Fruit fly (Drosophila melanogaster) whole organism, embryonic: ENCODE results near the gene mAcon1.
A peak's percentile ranks its signal among the peaks of the same experiment; 100 is the strongest.

ENCODE experiments used
- Awh ChIP-seq: fragments of 200-800 bp; sonication (Bioruptor generic); IDR thresholded peaks from 2 replicates; pipeline ENCODE4, ENCODE4 v1.3.6; 2022; ENCODE audit warnings: missing biosample characterization, missing genetic modification characterization
- CG10147 ChIP-seq: fragments of 200-800 bp; sonication (Bioruptor generic); optimal IDR thresholded peaks from 2 replicates; lab custom pipeline; 2019; ENCODE audit warnings: missing biosample characterization, mild to moderate bottlenecking, missing genetic modification characterization, moderate library complexity
- CG10274 ChIP-seq: fragments of 200-800 bp; sonication (Bioruptor generic); optimal IDR thresholded peaks from 3 replicates; lab custom pipeline; 2017; ENCODE audit warnings: missing biosample characterization, mild to moderate bottlenecking, missing genetic modification characterization
- CG11093 ChIP-seq: fragments of 200-800 bp; sonication (Bioruptor generic); IDR thresholded peaks from 3 replicates; pipeline ENCODE4 v1.3.6; 2022; ENCODE audit warnings: missing biosample characterization, missing genetic modification characterization
- CG11560 ChIP-seq: fragments of 200-800 bp; sonication (Bioruptor generic); IDR thresholded peaks from 3 replicates; pipeline ENCODE4 v1.3.6; 2022; ENCODE audit warnings: missing biosample characterization, missing genetic modification characterization
- CG11695 ChIP-seq: fragments of 200-800 bp; sonication (Bioruptor generic); IDR thresholded peaks from 3 replicates; pipeline ENCODE4 v1.3.6; 2022; ENCODE audit warnings: missing biosample characterization, missing genetic modification characterization
- CG12155 ChIP-seq: fragments of 200-800 bp; sonication (Bioruptor generic); optimal IDR thresholded peaks from 3 replicates; lab custom pipeline; 2016; ENCODE audit warnings: missing biosample characterization, missing genetic modification characterization
- CG12391 ChIP-seq: fragments of 200-800 bp; sonication (Bioruptor generic); optimal IDR thresholded peaks from 3 replicates; lab custom pipeline; 2018; ENCODE audit warnings: missing biosample characterization, mild to moderate bottlenecking, missing genetic modification characterization, moderate library complexity
- CG12659 ChIP-seq: fragments of 200-800 bp; sonication (Bioruptor generic); optimal IDR thresholded peaks from 3 replicates; lab custom pipeline; 2017; ENCODE audit warnings: mild to moderate bottlenecking, missing biosample characterization, missing genetic modification reagents, missing genetic modification characterization
- CG13775 ChIP-seq: fragments of 200-800 bp; sonication (Bioruptor generic); optimal IDR thresholded peaks from 3 replicates; lab custom pipeline; 2017; ENCODE audit warnings: missing biosample characterization, mild to moderate bottlenecking, missing genetic modification characterization
- CG17385 ChIP-seq: fragments of 200-800 bp; sonication (Bioruptor generic); optimal IDR thresholded peaks from 3 replicates; lab custom pipeline; 2018; ENCODE audit warnings: missing biosample characterization, mild to moderate bottlenecking, missing genetic modification characterization
- CG18262 ChIP-seq: fragments of 200-800 bp; optimal IDR thresholded peaks from 3 replicates; lab custom pipeline; 2019; ENCODE audit warnings: missing biosample characterization, mild to moderate bottlenecking, missing genetic modification characterization, moderate library complexity
- CG18476 ChIP-seq: fragments of 200-800 bp; sonication (Bioruptor generic); optimal IDR thresholded peaks from 2 replicates; lab custom pipeline; 2016; ENCODE audit warnings: missing biosample characterization, mild to moderate bottlenecking, missing genetic modification characterization
- CG2199 ChIP-seq: fragments of 200-800 bp; sonication (Bioruptor generic); IDR thresholded peaks from 3 replicates; pipeline ENCODE4 v1.3.6; 2022; ENCODE audit warnings: missing biosample characterization, missing genetic modification characterization
- CG2712 ChIP-seq: fragments of 200-800 bp; optimal IDR thresholded peaks from 3 replicates; lab custom pipeline; 2019; ENCODE audit warnings: missing biosample characterization, mild to moderate bottlenecking, missing genetic modification characterization, moderate library complexity
- CG3163 ChIP-seq: fragments of 200-800 bp; sonication (Bioruptor generic); optimal IDR thresholded peaks from 3 replicates; lab custom pipeline; 2016; ENCODE audit warnings: missing biosample characterization, missing genetic modification characterization
- CG4730 ChIP-seq: fragments of 200-800 bp; sonication (Bioruptor generic); IDR thresholded peaks from 2 replicates; pipeline ENCODE4 v1.3.6; 2022; ENCODE audit warnings: missing biosample characterization, missing genetic modification characterization
- CG6791 ChIP-seq: fragments of 200-800 bp; sonication (Bioruptor generic); IDR thresholded peaks from 3 replicates; pipeline ENCODE4 v1.3.6; 2022; ENCODE audit warnings: missing biosample characterization, missing genetic modification characterization; ENCODE audit not compliant: partially characterized antibody
- CG6854 ChIP-seq: fragments of 200-800 bp; sonication (Bioruptor generic); optimal IDR thresholded peaks from 3 replicates; lab custom pipeline; 2017; ENCODE audit warnings: missing biosample characterization, mild to moderate bottlenecking, missing genetic modification characterization
- CG7963 ChIP-seq: fragments of 200-800 bp; sonication (Bioruptor generic); IDR thresholded peaks from 3 replicates; pipeline ENCODE4 v1.3.6; 2022; ENCODE audit warnings: missing biosample characterization, missing genetic modification characterization; ENCODE audit not compliant: partially characterized antibody
- CG9215 ChIP-seq: fragments of 200-800 bp; sonication (Bioruptor generic); IDR thresholded peaks from 2 replicates; pipeline ENCODE4 v1.3.6; 2022; ENCODE audit warnings: missing biosample characterization, missing genetic modification characterization
- CG9437 ChIP-seq: fragments of 200-800 bp; sonication (Bioruptor generic); optimal IDR thresholded peaks from 2 replicates; lab custom pipeline; 2018; ENCODE audit warnings: missing biosample characterization, mild to moderate bottlenecking, missing genetic modification characterization
- CTCF ChIP-seq: fragments of 200-800 bp; sonication (Bioruptor generic); optimal IDR thresholded peaks from 2 replicates; lab custom pipeline; 2017; ENCODE audit warnings: missing biosample characterization, mild to moderate bottlenecking, missing genetic modification characterization, moderate library complexity
- CkIIα-i1 ChIP-seq: fragments of 200-800 bp; sonication (Bioruptor generic); IDR thresholded peaks from 2 replicates; pipeline ENCODE4 v1.3.6; 2022; ENCODE audit warnings: missing biosample characterization, missing genetic modification characterization
- Hr3 ChIP-seq: fragments of 200-800 bp; sonication (Bioruptor generic); optimal IDR thresholded peaks from 3 replicates; lab custom pipeline; 2016; ENCODE audit warnings: missing biosample characterization, missing genetic modification characterization
- Hr78 ChIP-seq, 2 experiments: fragments of 200-800 bp in 1 of 2; fragments of >200 bp in 1 of 2; sonication (Bioruptor generic) in 1 of 2; optimal IDR thresholded peaks; 2 replicates each; lab custom pipeline; 2017 to 2019; ENCODE audit warnings: missing biosample characterization in 2 of 2, missing genetic modification characterization in 2 of 2, mild to moderate bottlenecking in 1 of 2, moderate library complexity in 1 of 2
- MTF-1 ChIP-seq: fragments of 200-800 bp; sonication (Bioruptor generic); optimal IDR thresholded peaks from 2 replicates; lab custom pipeline; 2018; ENCODE audit warnings: missing biosample characterization, mild to moderate bottlenecking, missing genetic modification characterization, borderline replicate concordance
- Nf-YA ChIP-seq: fragments of 200-800 bp; sonication (Bioruptor generic); IDR thresholded peaks from 2 replicates; pipeline ENCODE4 v1.3.6; 2022; ENCODE audit warnings: missing biosample characterization, missing genetic modification characterization
- NfI ChIP-seq: fragments of 200-800 bp; sonication (Bioruptor generic); optimal IDR thresholded peaks from 3 replicates; lab custom pipeline; 2018; ENCODE audit warnings: missing biosample characterization, mild to moderate bottlenecking, missing genetic modification characterization, moderate library complexity
- Oaz ChIP-seq: fragments of 200-800 bp; sonication (Bioruptor generic); IDR thresholded peaks from 2 replicates; pipeline ENCODE4 v1.3.6; 2022; ENCODE audit warnings: missing biosample characterization, missing genetic modification characterization
- Optix ChIP-seq: fragments of 200-800 bp; sonication (Bioruptor generic); IDR thresholded peaks from 3 replicates; pipeline ENCODE4 v1.3.6; 2022; ENCODE audit warnings: missing biosample characterization, missing genetic modification characterization
- Poxn ChIP-seq: fragments of 200-800 bp; sonication (Bioruptor generic); IDR thresholded peaks from 2 replicates; pipeline ENCODE4 v1.3.6; 2022; ENCODE audit warnings: missing biosample characterization, missing genetic modification characterization
- Sry-δ ChIP-seq: fragments of 200-800 bp; sonication (Bioruptor generic); optimal IDR thresholded peaks from 2 replicates; lab custom pipeline; 2016; ENCODE audit warnings: missing biosample characterization, missing genetic modification characterization
- ab ChIP-seq: fragments of 200-800 bp; sonication (Bioruptor generic); optimal IDR thresholded peaks from 2 replicates; lab custom pipeline; 2016; ENCODE audit warnings: missing biosample characterization, missing genetic modification characterization
- az2 ChIP-seq: fragments of 200-800 bp; sonication (Bioruptor generic); optimal IDR thresholded peaks from 3 replicates; lab custom pipeline; 2016; ENCODE audit warnings: missing biosample characterization, missing genetic modification characterization
- bigmax ChIP-seq: fragments of 200-800 bp; sonication (Bioruptor generic); optimal IDR thresholded peaks from 2 replicates; lab custom pipeline; 2018; ENCODE audit warnings: missing biosample characterization, mild to moderate bottlenecking, missing genetic modification characterization
- dan ChIP-seq: fragments of 200-800 bp; sonication (Bioruptor generic); IDR thresholded peaks from 2 replicates; pipeline ENCODE4 v1.3.6; 2022; ENCODE audit warnings: missing biosample characterization, missing genetic modification characterization
- dati ChIP-seq: fragments of 200-800 bp; sonication (Bioruptor generic); IDR thresholded peaks from 2 replicates; pipeline ENCODE4 v1.3.6; 2022; ENCODE audit warnings: missing biosample characterization, missing genetic modification characterization
- dpn ChIP-seq, 2 experiments: fragments of 200-800 bp; sonication (Bioruptor generic); optimal IDR thresholded peaks; 3 replicates each; lab custom pipeline; 2016; ENCODE audit warnings: missing biosample characterization in 2 of 2, missing genetic modification characterization in 2 of 2
- ftz-f1 ChIP-seq: fragments of 200-800 bp; sonication (Bioruptor generic); optimal IDR thresholded peaks from 2 replicates; lab custom pipeline; 2016; ENCODE audit warnings: missing biosample characterization, missing genetic modification characterization
- gsb ChIP-seq: fragments of 200-800 bp; sonication (Bioruptor generic); IDR thresholded peaks from 2 replicates; pipeline ENCODE4 v1.3.6; 2022; ENCODE audit warnings: missing biosample characterization, missing genetic modification characterization
- hbn ChIP-seq: fragments of 200-800 bp; sonication (Bioruptor generic); IDR thresholded peaks from 2 replicates; pipeline ENCODE4 v1.3.6; 2022; ENCODE audit warnings: missing biosample characterization, missing genetic modification characterization; ENCODE audit not compliant: partially characterized antibody
- insv ChIP-seq, 2 experiments: fragments of 200-800 bp; sonication (Bioruptor generic); optimal IDR thresholded peaks; 3 replicates each; lab custom pipeline; 2016 to 2018; ENCODE audit warnings: missing biosample characterization in 2 of 2, missing genetic modification characterization in 2 of 2
- klu ChIP-seq: fragments of 200-800 bp; sonication (Bioruptor generic); IDR thresholded peaks from 2 replicates; pipeline ENCODE4 v1.3.6; 2022; ENCODE audit warnings: missing biosample characterization, missing genetic modification characterization
- lmd ChIP-seq: fragments of 200-800 bp; sonication (Bioruptor generic); IDR thresholded peaks from 2 replicates; pipeline ENCODE4 v1.3.6; 2022; ENCODE audit warnings: missing biosample characterization, missing genetic modification characterization
- lola ChIP-seq, 3 experiments: fragments of >200 bp in 2 of 3; fragments of 200-800 bp in 1 of 3; sonication (Bioruptor generic) in 1 of 3; optimal IDR thresholded peaks; 2 replicates each; lab custom pipeline; 2017 to 2019; ENCODE audit warnings: missing biosample characterization in 3 of 3, missing genetic modification characterization in 3 of 3, mild to moderate bottlenecking in 1 of 3, moderate library complexity in 1 of 3
- maf-S ChIP-seq: fragments of 200-800 bp; sonication (Bioruptor generic); optimal IDR thresholded peaks from 2 replicates; lab custom pipeline; 2016; ENCODE audit warnings: missing biosample characterization, missing genetic modification characterization
- org-1 ChIP-seq: fragments of 200-800 bp; sonication (Bioruptor generic); optimal IDR thresholded peaks from 2 replicates; lab custom pipeline; 2017; ENCODE audit warnings: missing biosample characterization, missing genetic modification characterization
- run ChIP-seq: fragments of 200-800 bp; sonication (Bioruptor generic); optimal IDR thresholded peaks from 3 replicates; lab custom pipeline; 2018; ENCODE audit warnings: missing biosample characterization, mild to moderate bottlenecking, missing genetic modification characterization
- slbo ChIP-seq: fragments of 200-800 bp; sonication (Bioruptor generic); IDR thresholded peaks from 2 replicates; pipeline ENCODE4 v1.3.6; 2022; ENCODE audit warnings: missing biosample characterization, missing genetic modification characterization
- tna ChIP-seq: fragments of 200-800 bp; sonication (Bioruptor generic); IDR thresholded peaks from 2 replicates; pipeline ENCODE4 v1.3.6; 2022; ENCODE audit warnings: missing biosample characterization, missing genetic modification characterization; ENCODE audit not compliant: partially characterized antibody
- yki ChIP-seq: fragments of >200 bp; optimal IDR thresholded peaks from 3 replicates; lab custom pipeline; 2018

The mAcon1 gene

dm6 chr2L:21149053-21149452 is 19.3 kb upstream of the mAcon1 start (continued):
- peak; percentile 74 for TF ChIP-seq CG12391 (tag; lab: Kevin White, UChicago)
- TF ChIP-seq Sry-δ (GFP tag; lab: Kevin White, UChicago): peak; percentile 68
- TF ChIP-seq CG11695 (GFP tag; lab: Robert Waterston, UW): 0 out of 3 replicates have a peak, but pooled peaks have one; percentile 44
- TF ChIP-seq CG6854: peak; percentile 52
- peak; percentile 72 for TF ChIP-seq CG6791 (GFP tag; lab: Robert Waterston, UW)
- TF ChIP-seq CG10147 (GFP tag; lab: Kevin White, UChicago): peak; percentile 57
- TF ChIP-seq maf-S: no peak
- TF ChIP-seq slbo: peak; percentile 75
- TF ChIP-seq CG18262 (tag; lab: Kevin White, UChicago): peak; percentile 62
- no peak for TF ChIP-seq ab (GFP tag; lab: Kevin White, UChicago)
- no peak for TF ChIP-seq dati (GFP tag; lab: Robert Waterston, UW)
- no peak for TF ChIP-seq CG10274 (GFP tag; lab: Kevin White, UChicago)
- TF ChIP-seq lola (GFP tag; optimal IDR thresholded peaks at IDR 0.05; lab: Kevin White, UChicago): peak in 1 of 3 experiments; percentile 24
- peak; percentile 20 for TF ChIP-seq CG13775 (GFP tag; lab: Kevin White, UChicago)
- no peak for TF ChIP-seq Poxn (GFP tag; lab: Robert Waterston, UW)
- TF ChIP-seq CTCF: no peak
- TF ChIP-seq CG11093 (GFP tag; lab: Robert Waterston, UW): no peak
- peak; percentile 49 for TF ChIP-seq az2
- peak; percentile 7 for TF ChIP-seq CG18476 (GFP tag; lab: Kevin White, UChicago)
- TF ChIP-seq CG4730 (GFP tag; lab: Robert Waterston, UW): 0 out of 2 replicates have a peak, but pooled peaks have one; percentile 8
- peak; percentile 32 for TF ChIP-seq CG9437
- TF ChIP-seq insv (GFP tag; optimal IDR thresholded peaks at IDR 0.05; lab: Kevin White, UChicago): no peak
- no peak for TF ChIP-seq yki (lab: Kevin White, UChicago)
- TF ChIP-seq CkIIα-i1 (GFP tag; lab: Robert Waterston, UW): no peak
- TF ChIP-seq CG2199: no peak; the same call in 2 of the 3 replicates
- TF ChIP-seq lmd (GFP tag; lab: Robert Waterston, UW): peak; percentile 41; the same call in 1 of the 2 replicates
- peak; percentile 36 to 49 for TF ChIP-seq dpn (GFP tag; optimal IDR thresholded peaks at IDR 0.05; lab: Kevin White, UChicago)
- no peak for TF ChIP-seq CG3163 (GFP tag; lab: Kevin White, UChicago)
- no peak for TF ChIP-seq Awh
- peak; percentile 61 for TF ChIP-seq tna (GFP tag; lab: Robert Waterston, UW)
- peak; percentile 33 for TF ChIP-seq NfI (GFP tag; lab: Kevin White, UChicago)
- no peak for TF ChIP-seq ftz-f1 (GFP tag; lab: Kevin White, UChicago)
- no peak for TF ChIP-seq org-1 (GFP tag; lab: Kevin White, UChicago)
- TF ChIP-seq CG12155 (GFP tag; lab: Kevin White, UChicago): peak; percentile 21
- no peak for TF ChIP-seq klu (GFP tag; lab: Robert Waterston, UW)
- no peak for TF ChIP-seq dan (GFP tag; lab: Robert Waterston, UW)
- TF ChIP-seq Hr78 (GFP tag; optimal IDR thresholded peaks at IDR 0.05; lab: Kevin White, UChicago): no peak
- no peak for TF ChIP-seq bigmax (GFP tag; lab: Kevin White, UChicago)
- no peak; the same call in 1 of the 2 replicates for TF ChIP-seq Nf-YA (GFP tag; lab: Robert Waterston, UW)
- TF ChIP-seq CG11560: peak; percentile 43; the same call in 1 of the 3 replicates
- TF ChIP-seq CG2712 (tag; lab: Kevin White, UChicago): peak; percentile 69
- peak; percentile 41 for TF ChIP-seq Hr3 (GFP tag; lab: Kevin White, UChicago)
- no peak for TF ChIP-seq gsb
- peak; percentile 73 for TF ChIP-seq hbn (GFP tag; lab: Robert Waterston, UW)
- TF ChIP-seq CG9215: no peak
- peak; percentile 71 for TF ChIP-seq CG12659
- peak; percentile 12 for TF ChIP-seq MTF-1 (GFP tag; lab: Kevin White, UChicago)
- TF ChIP-seq CG17385 (GFP tag; lab: Kevin White, UChicago): peak; percentile 23
- no peak for TF ChIP-seq run
- TF ChIP-seq Oaz (GFP tag; lab: Robert Waterston, UW): no peak
- no peak for TF ChIP-seq Optix (GFP tag; lab: Robert Waterston, UW)
- TF ChIP-seq CG7963: peak; percentile 39; the same call in 1 of the 3 replicates
